Fruit fly (Drosophila melanogaster): ENCODE measurements around the gene CG33710.

CG33710 gene

DNA sequence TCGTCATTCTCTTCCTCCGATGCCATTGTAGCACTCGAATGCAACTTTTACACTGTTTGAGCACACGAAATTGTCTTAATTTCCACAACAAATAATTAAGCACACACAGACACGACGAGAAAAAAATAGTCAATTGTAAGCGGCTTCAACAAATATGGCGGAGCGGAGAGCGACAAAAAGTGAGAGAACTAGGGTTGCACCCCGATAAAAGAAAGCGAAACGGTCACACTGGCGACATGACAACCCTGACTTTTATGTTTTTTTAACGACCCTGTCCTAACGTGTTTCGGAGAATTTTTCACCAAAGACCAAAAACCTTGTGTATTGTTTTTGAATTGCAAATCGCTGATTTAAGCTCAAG, 42.6 kb downstream of the CG33710 start, which contains the start of the genes Mi-2 and Prp3 (continued):
- TF ChIP-seq HmgZ (tag; optimal IDR thresholded peaks at IDR 0.05) (peak; percentile 69), Camta (GFP tag; optimal IDR thresholded peaks at IDR 0.05) (no peak), CG15514 (GFP tag; optimal IDR thresholded peaks at IDR 0.05) (peak; percentile 72), CG7745 (tag; optimal IDR thresholded peaks at IDR 0.05) (peak; percentile 57), nmo (GFP tag; optimal IDR thresholded peaks at IDR 0.05) (peak; percentile 21), CG10565 (GFP tag; optimal IDR thresholded peaks at IDR 0.05) (no peak), HLH54F (GFP tag; optimal IDR thresholded peaks at IDR 0.05) (no peak), gro (GFP tag; optimal IDR thresholded peaks at IDR 0.05) (peak; percentile 21), fd64A (GFP tag; optimal IDR thresholded peaks at IDR 0.05) (no peak), CoRest (tag; optimal IDR thresholded peaks at IDR 0.05) (peak; percentile 10), az2 (GFP tag; optimal IDR thresholded peaks at IDR 0.05) (no peak), chn (GFP tag; optimal IDR thresholded peaks at IDR 0.05) (no peak), toy (GFP tag; IDR thresholded peaks at IDR 0.05) (no peak), prd (optimal IDR thresholded peaks at IDR 0.05) (no peak), prd (GFP tag; IDR thresholded peaks at IDR 0.05) (no peak), Dll (GFP tag; IDR thresholded peaks at IDR 0.05; ENCODE audit: partially characterized antibody) (no peak), CG8765 (GFP tag; IDR thresholded peaks at IDR 0.05) (no peak), Pdp1 (GFP tag; optimal IDR thresholded peaks at IDR 0.05) (peak in 1 of 2 experiments; percentile 31), CG4730 (GFP tag; IDR thresholded peaks at IDR 0.05) (no peak), chm (GFP tag; IDR thresholded peaks at IDR 0.05) (0 out of 2 replicates have a peak, but pooled peaks have one; percentile 63), CG34422 (GFP tag; IDR thresholded peaks at IDR 0.05) (peak; percentile 70; the same call in 2 of the 3 replicates), CG2712 (tag; optimal IDR thresholded peaks at IDR 0.05) (peak; percentile 36), Doc3 (GFP tag; IDR thresholded peaks at IDR 0.05; ENCODE audit: partially characterized antibody) (no peak), slbo (GFP tag; IDR thresholded peaks at IDR 0.05) (peak; percentile 23; the same call in 1 of the 2 replicates), CG10979 (tag; optimal IDR thresholded peaks at IDR 0.05) (no peak), sens-2 (GFP tag; IDR thresholded peaks at IDR 0.05) (no peak), TFAM (GFP tag; optimal IDR thresholded peaks at IDR 0.05) (no peak), Usf (GFP tag; optimal IDR thresholded peaks at IDR 0.05) (no peak), CG6683 (GFP tag; optimal IDR thresholded peaks at IDR 0.05) (no peak), Bgb (GFP tag; IDR thresholded peaks at IDR 0.05; ENCODE audit: partially characterized antibody) (peak; percentile 53; the same call in 1 of the 2 replicates), NFAT (GFP tag; IDR thresholded peaks at IDR 0.05) (0 out of 2 replicates have a peak, but pooled peaks have one; percentile 20), kah (GFP tag; optimal IDR thresholded peaks at IDR 0.05) (peak; percentile 20), HLH3B (GFP tag; IDR thresholded peaks at IDR 0.05) (no peak), Mrtf (GFP tag; IDR thresholded peaks at IDR 0.05) (no peak), B-H1 (GFP tag; IDR thresholded peaks at IDR 0.05) (no peak), CG30020 (tag; optimal IDR thresholded peaks at IDR 0.05) (peak; percentile 24), CG11560 (tag; IDR thresholded peaks at IDR 0.05) (no peak), dpn (GFP tag; optimal IDR thresholded peaks at IDR 0.05) (peak in 1 of 2 experiments; percentile 17), Opbp (GFP tag; IDR thresholded peaks at IDR 0.05; ENCODE audit: partially characterized antibody) (0 out of 3 replicates have a peak, but pooled peaks have one; percentile 49), CG43689 (GFP tag; IDR thresholded peaks at IDR 0.05) (no peak), ham (GFP tag; IDR thresholded peaks at IDR 0.05) (no peak), Max (GFP tag; optimal IDR thresholded peaks at IDR 0.05) (peak; percentile 11), Ets97D (GFP tag; optimal IDR thresholded peaks at IDR 0.05) (peak; percentile 94), CG12391 (tag; optimal IDR thresholded peaks at IDR 0.05) (peak; percentile 34), nom (GFP tag; optimal IDR thresholded peaks at IDR 0.05) (peak; percentile 70), CG17385 (GFP tag; optimal IDR thresholded peaks at IDR 0.05) (no peak), CG6654 (GFP tag; optimal IDR thresholded peaks at IDR 0.05) (no peak), ssp (GFP tag; IDR thresholded peaks at IDR 0.05) (no peak), her (GFP tag; optimal IDR thresholded peaks at IDR 0.05) (peak; percentile 47), Chrac-16 (GFP tag; optimal IDR thresholded peaks at IDR 0.05) (no peak), CG13775 (GFP tag; optimal IDR thresholded peaks at IDR 0.05) (peak; percentile 11)

Data from whole organism, embryonic.